Worm (Caenorhabditis elegans) whole organism, L4 larva: ENCODE data around the gene C27A2.12.

Source experiments
- ama-1 ChIP-seq: fragments of 150-350 bp; optimal IDR thresholded peaks from 2 replicates; lab custom pipeline; 2014; ENCODE audit warnings: inconsistent platforms, mixed read lengths
- daf-12 ChIP-seq: fragments of 150-350 bp; optimal IDR thresholded peaks from 2 replicates; lab custom pipeline; 2014; ENCODE audit warnings: missing biosample characterization, missing genetic modification reagents, missing genetic modification characterization
- egl-27 ChIP-seq: sonication (generic microtip); optimal IDR thresholded peaks from 3 replicates; lab custom pipeline; 2017; ENCODE audit warnings: missing biosample characterization, missing genetic modification reagents, missing genetic modification characterization
- lin-13 ChIP-seq: fragments of 150-350 bp; optimal IDR thresholded peaks from 2 replicates; lab custom pipeline; 2014; ENCODE audit warnings: missing biosample characterization, missing genetic modification reagents, missing genetic modification characterization
- unc-62 ChIP-seq, 3 experiments: fragments of 150-350 bp in 1 of 3; sonication (generic microtip); optimal IDR thresholded peaks in 2 of 3; peaks in 1 of 3; 1 replicate in 1 of 3; 2 replicates in 2 of 3; lab custom pipeline; 2014 to 2017; ENCODE audit warnings: missing biosample characterization in 3 of 3, missing genetic modification characterization in 3 of 3, missing genetic modification reagents in 3 of 3, missing genotype in 1 of 3

ce11 chrII:5069525-5069924 lies 11.6 kb upstream of the C27A2.12 start, which contains the start of gene idpb-2:
- no peak for TF ChIP-seq ama-1
- no peak for TF ChIP-seq unc-62 (GFP tag; optimal IDR thresholded peaks at IDR 0.05 in 1 of 2; lab: Kevin White, UChicago)
- TF ChIP-seq unc-62 (tag; optimal IDR thresholded peaks at IDR 0.05; lab: Kevin White, UChicago): no peak
- no peak for TF ChIP-seq egl-27 (tag; lab: Kevin White, UChicago)
- TF ChIP-seq lin-13 (GFP tag; lab: Kevin White, UChicago): no peak
- no peak for TF ChIP-seq daf-12 (tag; lab: Kevin White, UChicago)
